Worm (Caenorhabditis elegans) whole organism, early embryonic: ENCODE measurements around the gene M57.2.

Experiments used
- B0310.2 ChIP-seq: sonication (generic microtip); optimal IDR thresholded peaks from 2 replicates; lab custom pipeline; 2016; ENCODE audit warnings: mild to moderate bottlenecking, missing genetic modification characterization, missing compliant biosample characterization
- F13C5.2 ChIP-seq: sonication (generic microtip); optimal IDR thresholded peaks from 2 replicates; lab custom pipeline; 2017; ENCODE audit warnings: mild to moderate bottlenecking, missing genetic modification characterization, inconsistent platforms, missing compliant biosample characterization
- aly-1 ChIP-seq: sonication (generic microtip); optimal IDR thresholded peaks from 2 replicates; lab custom pipeline; 2016; ENCODE audit warnings: missing genetic modification characterization, missing compliant biosample characterization
- ama-1 ChIP-seq: fragments of 150-350 bp; optimal IDR thresholded peaks from 2 replicates; lab custom pipeline; 2014
- ceh-13 ChIP-seq: fragments of 200-800 bp; sonication (Bioruptor generic); optimal IDR thresholded peaks from 2 replicates; lab custom pipeline; 2018; ENCODE audit warnings: mild to moderate bottlenecking, missing genetic modification characterization, missing compliant biosample characterization
- ets-7 ChIP-seq: sonication (generic microtip); optimal IDR thresholded peaks from 2 replicates; lab custom pipeline; 2016; ENCODE audit warnings: missing genotype, missing genetic modification characterization, missing compliant biosample characterization
- flt-1 ChIP-seq: fragments of 200-800 bp; sonication (Bioruptor generic); IDR thresholded peaks from 2 replicates; pipeline ENCODE4 v1.3.6; 2022; ENCODE audit warnings: missing genetic modification characterization, missing compliant biosample characterization
- hmbx-1 ChIP-seq: sonication (generic microtip); optimal IDR thresholded peaks from 2 replicates; lab custom pipeline; 2016; ENCODE audit warnings: mild to moderate bottlenecking, missing genetic modification characterization, missing compliant biosample characterization
- hmg-4 ChIP-seq: fragments of 200-800 bp; sonication (Bioruptor generic); optimal IDR thresholded peaks from 2 replicates; lab custom pipeline; 2018; ENCODE audit warnings: mild to moderate bottlenecking, missing genetic modification characterization, missing compliant biosample characterization
- hnd-1 ChIP-seq: sonication (generic microtip); optimal IDR thresholded peaks from 2 replicates; lab custom pipeline; 2016; ENCODE audit warnings: missing genetic modification characterization, missing compliant biosample characterization
- sea-1 ChIP-seq: fragments of 200-800 bp; sonication (Bioruptor generic); conservative IDR thresholded peaks from 2 replicates; pipeline ENCODE4 v1.3.6; 2022; ENCODE audit warnings: missing genetic modification characterization, missing compliant biosample characterization
- tbx-11 ChIP-seq: fragments of 200-800 bp; sonication (Bioruptor generic); IDR thresholded peaks from 2 replicates; pipeline ENCODE4 v1.3.6; 2022; ENCODE audit warnings: missing genetic modification characterization, missing compliant biosample characterization
- tbx-37 ChIP-seq: fragments of 200-800 bp; sonication (Bioruptor generic); conservative IDR thresholded peaks from 2 replicates; pipeline ENCODE4 v1.3.6; 2022; ENCODE audit warnings: missing genetic modification reagents, missing genetic modification characterization, missing compliant biosample characterization
- tra-4 ChIP-seq: sonication (generic microtip); optimal IDR thresholded peaks from 2 replicates; lab custom pipeline; 2017; ENCODE audit warnings: missing genetic modification characterization, missing compliant biosample characterization

DNA sequence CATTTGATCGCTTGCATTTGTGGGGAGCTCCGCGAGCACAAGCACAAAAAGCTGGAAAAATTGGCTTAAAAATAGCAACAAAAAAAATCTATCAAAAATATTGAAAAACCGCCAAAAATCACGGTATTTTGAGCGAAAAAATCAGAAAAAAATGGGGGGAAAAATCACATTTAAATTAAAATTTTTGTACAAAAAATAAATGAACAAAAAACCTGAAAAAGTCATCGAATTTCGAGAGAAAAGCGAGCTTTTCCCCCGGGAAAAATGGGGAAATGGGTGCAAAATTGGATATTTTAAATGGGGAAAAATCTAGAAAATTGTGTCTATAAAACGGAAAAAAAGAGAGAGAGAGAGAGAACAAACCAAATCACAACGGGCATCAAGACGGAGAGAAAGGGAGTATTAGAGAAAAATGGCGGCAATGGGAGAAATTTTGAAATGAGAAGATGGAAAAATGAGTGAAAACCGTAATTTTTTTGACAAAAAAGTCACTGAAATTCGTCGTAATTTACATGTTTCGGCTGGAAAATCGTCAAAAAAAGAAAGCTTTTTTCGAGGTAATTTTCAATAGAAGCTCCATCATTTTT is 17.6 kb upstream of the M57.2 start, which contains the start of gene ced-10:
- TF ChIP-seq ama-1 (lab: Kevin White, UChicago) (no peak), sea-1 (GFP tag; lab: Robert Waterston, UW) (no peak), tbx-37 (GFP tag; lab: Robert Waterston, UW) (no peak), B0310.2 (tag; lab: Kevin White, UChicago) (no peak), hmbx-1 (tag; lab: Kevin White, UChicago) (no peak), aly-1 (tag; lab: Kevin White, UChicago) (no peak), F13C5.2 (no peak), hmg-4 (GFP tag; lab: Kevin White, UChicago) (no peak), tra-4 (tag; lab: Kevin White, UChicago) (no peak), ets-7 (tag; lab: Kevin White, UChicago) (no peak), tbx-11 (no peak), flt-1 (GFP tag; lab: Robert Waterston, UW) (no peak), ceh-13 (no peak), hnd-1 (tag; lab: Kevin White, UChicago) (no peak)
